Worm (Caenorhabditis elegans) whole organism, late embryonic: Measurements from ENCODE around the gene cyp-44A1.

Experiments
- elt-2 ChIP-seq: sonication (generic microtip); optimal IDR thresholded peaks from 2 replicates; lab custom pipeline; 2016; ENCODE audit warnings: missing genetic modification reagents, missing genetic modification characterization, missing compliant biosample characterization
- elt-4 ChIP-seq: sonication (generic microtip); optimal IDR thresholded peaks from 2 replicates; lab custom pipeline; 2016; ENCODE audit warnings: missing genetic modification characterization, missing compliant biosample characterization
- pax-1 ChIP-seq: fragments of 150-350 bp; optimal IDR thresholded peaks from 2 replicates; lab custom pipeline; 2014; ENCODE audit warnings: missing biosample characterization, missing genetic modification characterization
- pha-4 ChIP-seq: fragments of 150-350 bp; optimal IDR thresholded peaks from 2 replicates; lab custom pipeline; 2018; ENCODE audit warnings: missing biosample characterization, missing genetic modification reagents, missing genetic modification characterization

DNA sequence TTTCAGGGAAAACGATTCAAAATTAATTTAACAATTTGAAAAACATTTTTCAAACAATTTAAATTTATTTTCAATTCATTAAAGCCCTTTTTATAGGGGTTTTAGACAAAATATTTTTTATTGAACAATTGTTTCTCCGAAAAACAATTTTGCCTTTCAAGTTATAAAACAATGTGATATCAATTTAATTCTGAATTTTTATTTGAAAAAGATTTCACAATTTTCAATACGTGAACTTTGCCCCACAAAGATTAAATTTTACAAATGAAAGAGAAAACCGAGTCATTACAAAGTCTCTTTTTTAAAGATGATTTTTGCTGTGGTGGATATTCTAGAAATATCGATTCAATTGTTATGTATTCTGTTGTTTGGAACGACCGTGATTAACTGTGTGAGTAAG, 15.1 kb downstream of the cyp-44A1 start, which contains the start of gene ZK177.2:
- TF ChIP-seq pax-1 (tag; lab: Kevin White, UChicago), result no peak
- no peak for TF ChIP-seq pha-4 (tag; lab: Kevin White, UChicago)
- TF ChIP-seq elt-2 (tag; lab: Kevin White, UChicago), result no peak
- TF ChIP-seq elt-4 (tag; lab: Kevin White, UChicago), result no peak
